Fruit fly (Drosophila melanogaster) whole organism, embryonic: Measurements from ENCODE around the gene Mabi.

Experiments used
- Adf1 ChIP-seq: fragments of 200-800 bp; sonication (Bioruptor generic); IDR thresholded peaks from 2 replicates; pipeline ENCODE4 v1.3.6; 2022; ENCODE audit warnings: missing biosample characterization, missing genetic modification characterization
- Awh ChIP-seq: fragments of 200-800 bp; sonication (Bioruptor generic); IDR thresholded peaks from 2 replicates; pipeline ENCODE4, ENCODE4 v1.3.6; 2022; ENCODE audit warnings: missing biosample characterization, missing genetic modification characterization
- B-H2 ChIP-seq: fragments of 200-800 bp; sonication (Bioruptor generic); optimal IDR thresholded peaks from 2 replicates; lab custom pipeline; 2018; ENCODE audit warnings: missing biosample characterization, mild to moderate bottlenecking, missing genetic modification characterization
- BtbVII ChIP-seq: fragments of 200-800 bp; sonication (Bioruptor generic); optimal IDR thresholded peaks from 3 replicates; lab custom pipeline; 2017; ENCODE audit warnings: missing biosample characterization, mild to moderate bottlenecking, missing genetic modification characterization
- CG1024 ChIP-seq: fragments of 200-800 bp; sonication (Bioruptor generic); IDR thresholded peaks from 2 replicates; pipeline ENCODE4 v1.3.6; 2022; ENCODE audit warnings: missing biosample characterization, missing genetic modification characterization
- CG10543 ChIP-seq: fragments of 200-800 bp; sonication (Bioruptor generic); optimal IDR thresholded peaks from 3 replicates; lab custom pipeline; 2017; ENCODE audit warnings: missing biosample characterization, mild to moderate bottlenecking, missing genetic modification characterization, moderate library complexity
- CG13296 ChIP-seq: fragments of 200-800 bp; sonication (Bioruptor generic); optimal IDR thresholded peaks from 3 replicates; lab custom pipeline; 2018; ENCODE audit warnings: missing biosample characterization, mild to moderate bottlenecking, missing genetic modification characterization
- CG13894 ChIP-seq: fragments of 200-800 bp; sonication (Bioruptor generic); optimal IDR thresholded peaks from 3 replicates; lab custom pipeline; 2018; ENCODE audit warnings: missing biosample characterization, mild to moderate bottlenecking, missing genetic modification characterization, moderate library complexity
- CG15011 ChIP-seq: fragments of 200-800 bp; sonication (Bioruptor generic); optimal IDR thresholded peaks from 3 replicates; lab custom pipeline; 2018; ENCODE audit warnings: missing biosample characterization, mild to moderate bottlenecking, missing genetic modification characterization
- CG2678 ChIP-seq: fragments of 200-800 bp; sonication (Bioruptor generic); optimal IDR thresholded peaks from 3 replicates; lab custom pipeline; 2019; ENCODE audit warnings: missing biosample characterization, mild to moderate bottlenecking, missing genetic modification characterization, moderate library complexity
- CG31441 ChIP-seq: fragments of 200-800 bp; sonication (Bioruptor generic); IDR thresholded peaks from 2 replicates; pipeline ENCODE4 v1.3.6; 2022; ENCODE audit warnings: missing biosample characterization, missing genetic modification characterization
- CG34376 ChIP-seq: fragments of 200-800 bp; sonication (Bioruptor generic); optimal IDR thresholded peaks from 2 replicates; lab custom pipeline; 2018; ENCODE audit warnings: missing biosample characterization, mild to moderate bottlenecking, missing genetic modification characterization
- CG7786 ChIP-seq: fragments of 200-800 bp; sonication (Bioruptor generic); optimal IDR thresholded peaks from 2 replicates; lab custom pipeline; 2016; ENCODE audit warnings: missing biosample characterization, missing genetic modification characterization
- CG7963 ChIP-seq: fragments of 200-800 bp; sonication (Bioruptor generic); IDR thresholded peaks from 3 replicates; pipeline ENCODE4 v1.3.6; 2022; ENCODE audit warnings: missing biosample characterization, missing genetic modification characterization; ENCODE audit not compliant: partially characterized antibody
- CG8290 ChIP-seq, 3 experiments: fragments of 200-800 bp; sonication (Bioruptor generic); optimal IDR thresholded peaks; 2 replicates each; lab custom pipeline; 2016 to 2019; ENCODE audit warnings: missing biosample characterization in 3 of 3, missing genetic modification characterization in 3 of 3, mild to moderate bottlenecking in 2 of 3, moderate library complexity in 1 of 3
- CG9609 ChIP-seq: fragments of 200-800 bp; sonication (Bioruptor generic); optimal IDR thresholded peaks from 3 replicates; lab custom pipeline; 2016; ENCODE audit warnings: missing biosample characterization, missing genetic modification characterization
- CoRest ChIP-seq: fragments of 200-800 bp; sonication (Bioruptor generic); optimal IDR thresholded peaks from 3 replicates; lab custom pipeline; 2018; ENCODE audit warnings: missing biosample characterization, mild to moderate bottlenecking, missing genetic modification characterization, moderate library complexity
- CrebB ChIP-seq: fragments of 200-800 bp; sonication (Bioruptor generic); optimal IDR thresholded peaks from 3 replicates; lab custom pipeline; 2018; ENCODE audit warnings: missing biosample characterization, mild to moderate bottlenecking, missing genetic modification characterization
- Doc2 ChIP-seq: fragments of 200-800 bp; sonication (Bioruptor generic); IDR thresholded peaks from 2 replicates; pipeline ENCODE4 v1.3.6; 2022; ENCODE audit warnings: missing biosample characterization, missing genetic modification characterization
- Drgx ChIP-seq: fragments of 200-800 bp; sonication (Bioruptor generic); IDR thresholded peaks from 2 replicates; pipeline ENCODE4 v1.3.6; 2022; ENCODE audit warnings: missing biosample characterization, missing genetic modification characterization
- Fer1 ChIP-seq: fragments of 200-800 bp; sonication (Bioruptor generic); optimal IDR thresholded peaks from 2 replicates; lab custom pipeline; 2017; ENCODE audit warnings: missing biosample characterization, mild to moderate bottlenecking, missing genetic modification characterization
- GATAe ChIP-seq: fragments of 200-800 bp; sonication (Bioruptor generic); conservative IDR thresholded peaks from 2 replicates; pipeline ENCODE4 v1.3.6; 2022; ENCODE audit warnings: missing biosample characterization, missing genetic modification characterization
- Hey ChIP-seq: fragments of 200-800 bp; sonication (Bioruptor generic); optimal IDR thresholded peaks from 3 replicates; lab custom pipeline; 2018; ENCODE audit warnings: missing biosample characterization, mild to moderate bottlenecking, missing genetic modification characterization
- HmgZ ChIP-seq: fragments of 200-800 bp; sonication (Bioruptor generic); optimal IDR thresholded peaks from 2 replicates; lab custom pipeline; 2018; ENCODE audit warnings: missing biosample characterization, mild to moderate bottlenecking, missing genetic modification characterization
- Hmr ChIP-seq: fragments of 200-800 bp; sonication (Bioruptor generic); optimal IDR thresholded peaks from 3 replicates; lab custom pipeline; 2017; ENCODE audit warnings: mild to moderate bottlenecking, missing biosample characterization, missing genetic modification reagents, missing genetic modification characterization
- Lim3 ChIP-seq: fragments of 200-800 bp; sonication (Bioruptor generic); IDR thresholded peaks from 2 replicates; pipeline ENCODE4 v1.3.6; 2022; ENCODE audit warnings: missing biosample characterization, missing genetic modification characterization
- Meics ChIP-seq: fragments of 200-800 bp; sonication (Bioruptor generic); optimal IDR thresholded peaks from 2 replicates; lab custom pipeline; 2017; ENCODE audit warnings: missing biosample characterization, mild to moderate bottlenecking, missing genetic modification characterization
- Mrtf ChIP-seq: fragments of 200-800 bp; sonication (Bioruptor generic); IDR thresholded peaks from 3 replicates; pipeline ENCODE4 v1.3.6; 2022; ENCODE audit warnings: missing biosample characterization, missing genetic modification characterization
- Pdp1 ChIP-seq, 2 experiments: fragments of 200-800 bp; sonication (Bioruptor generic); optimal IDR thresholded peaks; 3 replicates each; lab custom pipeline; 2016; ENCODE audit warnings: missing biosample characterization in 2 of 2, missing genetic modification characterization in 2 of 2, mild to moderate bottlenecking in 1 of 2, moderate library complexity in 1 of 2
- Rfx ChIP-seq: fragments of 200-800 bp; sonication (Bioruptor generic); IDR thresholded peaks from 2 replicates; pipeline ENCODE4 v1.3.6; 2022; ENCODE audit warnings: missing biosample characterization, missing genetic modification characterization
- amos ChIP-seq: fragments of 200-800 bp; sonication (Bioruptor generic); IDR thresholded peaks from 2 replicates; pipeline ENCODE4 v1.3.6; 2022; ENCODE audit warnings: missing biosample characterization, missing genetic modification characterization; ENCODE audit not compliant: partially characterized antibody
- crol ChIP-seq: fragments of 200-800 bp; sonication (Bioruptor generic); IDR thresholded peaks from 2 replicates; pipeline ENCODE4 v1.3.6; 2022; ENCODE audit warnings: missing biosample characterization, missing genetic modification characterization
- cwo ChIP-seq: fragments of 200-800 bp; sonication (Bioruptor generic); optimal IDR thresholded peaks from 3 replicates; lab custom pipeline; 2017; ENCODE audit warnings: missing biosample characterization, missing genetic modification characterization, mild to moderate bottlenecking, moderate library complexity, missing genetic modification reagents
- dysf ChIP-seq: fragments of 200-800 bp; sonication (Bioruptor generic); IDR thresholded peaks from 3 replicates; pipeline ENCODE4 v1.3.6; 2022; ENCODE audit warnings: missing biosample characterization, missing genetic modification characterization
- exex ChIP-seq: fragments of 200-800 bp; sonication (Bioruptor generic); optimal IDR thresholded peaks from 4 replicates; lab custom pipeline; 2018; ENCODE audit warnings: missing biosample characterization, mild to moderate bottlenecking, missing genetic modification characterization, moderate library complexity
- ftz-f1 ChIP-seq: fragments of 200-800 bp; sonication (Bioruptor generic); optimal IDR thresholded peaks from 2 replicates; lab custom pipeline; 2016; ENCODE audit warnings: missing biosample characterization, missing genetic modification characterization
- grn ChIP-seq: fragments of 200-800 bp; sonication (Bioruptor generic); optimal IDR thresholded peaks from 3 replicates; lab custom pipeline; 2017; ENCODE audit warnings: missing biosample characterization, missing genetic modification characterization
- lilli ChIP-seq: fragments of 200-800 bp; sonication (Bioruptor generic); optimal IDR thresholded peaks from 3 replicates; lab custom pipeline; 2016; ENCODE audit warnings: missing biosample characterization, missing genetic modification characterization
- mirr ChIP-seq: fragments of 200-800 bp; sonication (Bioruptor generic); optimal IDR thresholded peaks from 3 replicates; lab custom pipeline; 2018; ENCODE audit warnings: missing biosample characterization, mild to moderate bottlenecking, missing genetic modification characterization
- nom ChIP-seq: fragments of 200-800 bp; sonication (Bioruptor generic); optimal IDR thresholded peaks from 2 replicates; lab custom pipeline; 2017; ENCODE audit warnings: missing biosample characterization, missing genetic modification characterization, mild to moderate bottlenecking, moderate library complexity, missing genetic modification reagents
- pfk ChIP-seq: fragments of 200-800 bp; sonication (Bioruptor generic); optimal IDR thresholded peaks from 2 replicates; lab custom pipeline; 2018; ENCODE audit warnings: missing biosample characterization, mild to moderate bottlenecking, missing genetic modification characterization, moderate library complexity
- psq ChIP-seq: fragments of 200-800 bp; sonication (Bioruptor generic); optimal IDR thresholded peaks from 2 replicates; lab custom pipeline; 2017; ENCODE audit warnings: missing biosample characterization, missing genetic modification characterization
- sd ChIP-seq: fragments of 200-800 bp; sonication (Bioruptor generic); optimal IDR thresholded peaks from 3 replicates; lab custom pipeline; 2018; ENCODE audit warnings: missing biosample characterization, mild to moderate bottlenecking, missing genetic modification characterization, moderate library complexity
- sens-2 ChIP-seq: fragments of 200-800 bp; sonication (Bioruptor generic); IDR thresholded peaks from 2 replicates; pipeline ENCODE4 v1.3.6; 2022; ENCODE audit warnings: missing biosample characterization, missing genetic modification characterization
- seq ChIP-seq: fragments of 200-800 bp; sonication (Bioruptor generic); IDR thresholded peaks from 2 replicates; pipeline ENCODE4 v1.3.6; 2022; ENCODE audit warnings: missing biosample characterization, missing genetic modification characterization
- sug ChIP-seq: fragments of 200-800 bp; optimal IDR thresholded peaks from 2 replicates; lab custom pipeline; 2019; ENCODE audit warnings: missing biosample characterization, mild to moderate bottlenecking, missing genetic modification characterization, moderate library complexity

The Mabi gene

dm6 chr2L:13206857-13207463 lies 27.5 kb downstream of the Mabi start (continued):
- TF ChIP-seq seq (GFP tag; lab: Robert Waterston, UW) (no peak), CG1024 (GFP tag; lab: Robert Waterston, UW) (no peak), grn (GFP tag; lab: Kevin White, UChicago) (no peak), psq (GFP tag; lab: Kevin White, UChicago) (no peak), GATAe (GFP tag; lab: Robert Waterston, UW) (no peak), CG7963 (GFP tag; lab: Robert Waterston, UW) (0 out of 3 replicates have a peak, but pooled peaks have one; percentile 18), amos (GFP tag; lab: Robert Waterston, UW) (no peak)

DNA sequence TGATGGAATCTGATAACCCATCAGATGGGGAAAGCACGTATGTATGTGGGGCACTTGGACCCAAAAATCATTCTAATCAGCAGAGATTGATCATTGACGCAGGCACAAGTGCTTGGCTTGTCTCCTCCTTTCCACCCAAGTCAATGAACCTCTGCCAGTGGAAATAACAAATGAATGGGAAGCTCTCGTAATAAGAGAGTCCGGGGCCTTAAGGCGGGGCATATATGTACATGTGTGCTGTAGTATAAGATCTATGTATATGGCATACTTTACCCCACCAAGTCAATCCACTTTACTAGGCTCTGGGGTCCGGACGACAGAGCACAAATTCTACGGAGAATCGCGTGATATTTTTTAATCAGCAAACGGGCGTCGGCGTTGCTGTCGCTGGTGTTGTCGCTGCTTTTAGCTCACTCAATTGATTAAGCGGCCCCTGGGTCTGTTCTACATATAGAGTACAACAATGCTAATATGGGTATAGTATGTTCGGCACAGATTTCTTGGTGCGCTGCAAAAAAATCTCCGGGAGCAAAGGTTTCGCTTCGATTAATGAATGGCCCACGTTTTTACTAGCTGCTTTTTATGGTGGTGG lies 28.3 kb downstream of the Mabi start:
- peak; percentile 31 for TF ChIP-seq Fer1 (GFP tag; lab: Kevin White, UChicago)
- TF ChIP-seq CG2678 = peak; percentile 30
- TF ChIP-seq CoRest (tag; lab: Kevin White, UChicago) = no peak
- TF ChIP-seq CG13296 (GFP tag; lab: Kevin White, UChicago) = peak; percentile 37
- TF ChIP-seq Lim3 (GFP tag; lab: Robert Waterston, UW) = no peak
- 0 out of 2 replicates have a peak, but pooled peaks have one; percentile 5 for TF ChIP-seq Awh (GFP tag; lab: Robert Waterston, UW)
- peak; percentile 50 for TF ChIP-seq HmgZ
- peak; percentile 98 for TF ChIP-seq sug (tag; lab: Kevin White, UChicago)
- TF ChIP-seq crol (GFP tag; lab: Robert Waterston, UW) = peak; percentile 34; the same call in 1 of the 2 replicates
- peak; percentile 96 for TF ChIP-seq CG34376
- no peak for TF ChIP-seq CG9609 (GFP tag; lab: Kevin White, UChicago)
- TF ChIP-seq CG31441 (GFP tag; lab: Robert Waterston, UW) = no peak
- TF ChIP-seq Mrtf (GFP tag; lab: Robert Waterston, UW) = no peak
- TF ChIP-seq CrebB = peak; percentile 13
- TF ChIP-seq ftz-f1 (GFP tag; lab: Kevin White, UChicago) = peak; percentile 19
- TF ChIP-seq CG8290 (GFP tag; optimal IDR thresholded peaks at IDR 0.05; lab: Kevin White, UChicago) = no peak
- TF ChIP-seq CG8290 (tag; optimal IDR thresholded peaks at IDR 0.05; lab: Kevin White, UChicago) = peak in 1 of 2 experiments; percentile 37
- peak; percentile 93 for TF ChIP-seq cwo
- TF ChIP-seq sd (tag; lab: Kevin White, UChicago) = peak; percentile 81
- peak in 1 of 2 experiments; percentile 78 for TF ChIP-seq Pdp1 (GFP tag; optimal IDR thresholded peaks at IDR 0.05; lab: Kevin White, UChicago)
- peak; percentile 32 for TF ChIP-seq Meics (GFP tag; lab: Kevin White, UChicago)
- TF ChIP-seq CG13894 (tag; lab: Kevin White, UChicago) = peak; percentile 37
- peak; percentile 61 for TF ChIP-seq Hey
- peak; percentile 63 for TF ChIP-seq Drgx (GFP tag; lab: Robert Waterston, UW)
- TF ChIP-seq lilli = peak; percentile 18
- peak; percentile 95 for TF ChIP-seq CG10543 (GFP tag; lab: Kevin White, UChicago)
- 0 out of 2 replicates have a peak, but pooled peaks have one; percentile 23 for TF ChIP-seq Rfx (GFP tag; lab: Robert Waterston, UW)
- TF ChIP-seq nom = peak; percentile 55
- TF ChIP-seq dysf (GFP tag; lab: Robert Waterston, UW) = no peak
- peak; percentile 28 for TF ChIP-seq BtbVII
- no peak for TF ChIP-seq sens-2
- peak; percentile 55 for TF ChIP-seq pfk
- TF ChIP-seq Adf1 (GFP tag; lab: Robert Waterston, UW) = peak; percentile 69; the same call in 1 of the 2 replicates
- TF ChIP-seq Doc2 (GFP tag; lab: Robert Waterston, UW) = no peak
- TF ChIP-seq Hmr (GFP tag; lab: Kevin White, UChicago) = peak; percentile 23
- TF ChIP-seq CG15011 (GFP tag; lab: Kevin White, UChicago) = no peak
- TF ChIP-seq B-H2 (GFP tag; lab: Kevin White, UChicago) = peak; percentile 35
- peak; percentile 55 for TF ChIP-seq exex
- TF ChIP-seq grn (GFP tag; lab: Kevin White, UChicago) = peak; percentile 62
- peak; percentile 29 for TF ChIP-seq CG7786 (GFP tag; lab: Kevin White, UChicago)
- peak; percentile 23 for TF ChIP-seq mirr (GFP tag; lab: Kevin White, UChicago)
